Fruit fly (Drosophila melanogaster): ENCODE measurements around the gene CG6765.

CG6765 gene

DNA sequence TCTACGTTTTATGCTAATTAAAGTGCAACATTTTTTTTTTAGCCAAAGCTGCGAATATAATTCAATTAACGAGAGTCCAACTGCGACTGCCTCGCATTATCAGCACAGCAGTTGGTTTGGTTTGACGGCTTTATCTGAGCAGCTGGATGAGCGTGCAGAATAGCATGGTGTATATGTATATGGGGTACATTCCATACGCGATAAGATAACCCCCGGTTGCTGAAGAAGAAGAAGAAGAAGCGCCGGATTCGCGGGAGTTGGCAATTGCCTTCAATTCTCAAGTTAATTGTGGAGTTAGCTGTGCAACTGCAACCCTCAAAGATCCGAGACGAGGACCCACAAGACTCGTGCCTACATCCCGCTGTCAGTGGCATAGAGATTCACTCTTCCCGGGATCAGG is 32.9 kb downstream of the CG6765 start:
- no peak for TF ChIP-seq Dll (optimal IDR thresholded peaks at IDR 0.05)
- no peak for TF ChIP-seq usp (GFP tag; optimal IDR thresholded peaks at IDR 0.05)
- no peak for TF ChIP-seq psq (optimal IDR thresholded peaks at IDR 0.05)
- TF ChIP-seq pan (optimal IDR thresholded peaks at IDR 0.05) = no peak
- no peak for TF ChIP-seq CG8478 (optimal IDR thresholded peaks at IDR 0.05)
- no peak for TF ChIP-seq EcR (GFP tag; optimal IDR thresholded peaks at IDR 0.05)

DNA sequence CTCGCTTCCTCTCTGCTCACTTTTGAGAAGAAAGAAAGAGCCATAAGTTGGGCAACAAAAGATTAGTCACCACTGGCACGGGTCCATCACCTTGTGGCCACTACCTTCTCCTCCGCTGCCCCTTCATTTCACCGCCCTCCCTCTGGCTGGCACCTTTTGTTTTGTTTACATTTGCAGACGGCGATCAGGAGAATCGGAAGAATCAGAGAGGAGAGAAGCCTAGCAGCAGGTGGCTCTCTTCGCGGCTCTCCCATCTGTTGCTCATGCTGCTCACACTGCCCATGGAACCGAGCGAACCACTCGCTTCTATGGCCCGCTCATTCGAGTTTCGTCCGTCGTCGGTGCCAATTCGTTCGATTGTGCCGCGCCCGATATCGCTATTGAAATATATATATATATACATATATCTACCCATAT is 33.8 kb downstream of the CG6765 start:
- TF ChIP-seq EcR (GFP tag; optimal IDR thresholded peaks at IDR 0.05) (peak; percentile 44 to 60), CG8478 (optimal IDR thresholded peaks at IDR 0.05) (no peak)

DNA sequence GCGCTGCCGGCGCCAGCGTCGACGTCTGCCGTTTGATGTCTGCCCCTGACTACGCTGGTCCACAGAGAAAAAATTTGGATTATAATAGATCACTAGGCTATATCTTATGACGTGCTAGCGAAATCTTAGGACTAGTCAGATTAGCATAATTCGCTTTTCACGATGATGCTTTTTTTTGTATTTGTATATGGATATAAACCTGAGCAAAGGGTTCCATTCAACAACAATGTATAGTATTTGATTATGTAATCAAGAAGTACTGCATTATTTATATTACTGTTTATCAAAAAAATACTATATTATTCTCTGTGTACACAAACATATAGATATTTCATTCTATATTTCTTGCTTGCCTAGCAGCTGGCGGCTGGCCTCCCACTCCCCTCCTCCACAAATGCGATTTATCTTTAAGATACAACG is 34.5 kb downstream of the CG6765 start:
- no peak for TF ChIP-seq Dll (optimal IDR thresholded peaks at IDR 0.05)
- TF ChIP-seq psq (optimal IDR thresholded peaks at IDR 0.05) = no peak
- TF ChIP-seq pan (optimal IDR thresholded peaks at IDR 0.05) = no peak
- TF ChIP-seq CG8478 (optimal IDR thresholded peaks at IDR 0.05) = no peak
- TF ChIP-seq EcR (GFP tag; optimal IDR thresholded peaks at IDR 0.05) = no peak
- no peak for TF ChIP-seq usp (GFP tag; optimal IDR thresholded peaks at IDR 0.05)

DNA sequence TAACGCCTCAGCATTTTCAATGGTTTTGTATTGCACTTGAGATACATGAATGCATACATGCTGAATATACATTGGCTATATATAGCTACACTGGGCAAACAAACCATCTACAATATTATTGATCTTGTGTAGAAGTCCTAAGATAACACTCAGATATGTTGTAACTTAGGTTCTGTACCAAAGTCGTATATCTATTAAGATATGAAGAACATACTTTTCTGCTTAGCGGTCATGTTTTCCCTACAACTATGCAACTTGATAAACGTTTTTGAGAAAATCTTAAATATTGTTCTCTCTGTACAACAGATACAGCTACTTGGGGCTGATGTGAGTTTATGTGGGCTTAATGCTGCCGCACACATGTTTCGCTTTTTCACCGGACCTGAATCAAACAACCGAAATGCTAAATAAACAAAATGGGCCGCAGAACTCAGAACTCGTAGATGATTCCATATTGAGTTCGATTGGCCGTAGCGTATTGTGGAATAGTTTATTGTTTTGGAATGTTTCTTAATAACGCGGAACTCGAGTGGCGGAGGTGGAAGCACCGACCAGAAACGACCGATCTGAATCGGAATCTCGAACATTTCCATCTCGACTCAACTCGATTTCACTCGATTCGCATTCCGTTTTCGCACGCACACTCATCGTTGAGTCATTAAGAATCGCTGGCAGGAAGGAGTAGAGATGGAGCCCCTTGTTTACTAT is 36.8 kb downstream of the CG6765 start:
- TF ChIP-seq pan (optimal IDR thresholded peaks at IDR 0.05) (no peak), psq (optimal IDR thresholded peaks at IDR 0.05) (no peak), usp (GFP tag; optimal IDR thresholded peaks at IDR 0.05) (no peak), EcR (GFP tag; optimal IDR thresholded peaks at IDR 0.05) (no peak), CG8478 (optimal IDR thresholded peaks at IDR 0.05) (no peak), Dll (optimal IDR thresholded peaks at IDR 0.05) (no peak)

DNA sequence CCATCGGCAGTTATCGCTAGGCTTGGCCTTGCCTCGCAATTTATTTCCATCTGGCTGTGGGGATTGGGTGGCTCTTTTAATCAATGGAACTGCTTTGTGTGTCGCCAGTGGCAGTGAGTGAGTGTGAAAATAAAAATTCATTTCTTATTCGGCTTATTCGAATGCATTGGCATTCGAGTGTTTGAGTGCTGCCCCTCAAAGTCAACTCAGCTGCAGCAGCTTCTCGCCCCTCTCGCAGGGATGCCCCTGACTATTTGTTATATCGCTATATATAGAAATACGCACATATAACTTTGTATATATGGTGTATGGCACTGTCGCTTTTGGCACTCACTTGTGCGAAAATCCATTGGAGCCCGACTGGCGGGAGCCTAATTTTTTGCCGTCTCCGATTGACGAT is 38.3 kb downstream of the CG6765 start:
- TF ChIP-seq psq (optimal IDR thresholded peaks at IDR 0.05) = no peak
- no peak for TF ChIP-seq Dll (optimal IDR thresholded peaks at IDR 0.05)
- no peak for TF ChIP-seq EcR (GFP tag; optimal IDR thresholded peaks at IDR 0.05)
- TF ChIP-seq pan (optimal IDR thresholded peaks at IDR 0.05) = no peak
- no peak for TF ChIP-seq CG8478 (optimal IDR thresholded peaks at IDR 0.05)
- no peak for TF ChIP-seq usp (GFP tag; optimal IDR thresholded peaks at IDR 0.05)

DNA sequence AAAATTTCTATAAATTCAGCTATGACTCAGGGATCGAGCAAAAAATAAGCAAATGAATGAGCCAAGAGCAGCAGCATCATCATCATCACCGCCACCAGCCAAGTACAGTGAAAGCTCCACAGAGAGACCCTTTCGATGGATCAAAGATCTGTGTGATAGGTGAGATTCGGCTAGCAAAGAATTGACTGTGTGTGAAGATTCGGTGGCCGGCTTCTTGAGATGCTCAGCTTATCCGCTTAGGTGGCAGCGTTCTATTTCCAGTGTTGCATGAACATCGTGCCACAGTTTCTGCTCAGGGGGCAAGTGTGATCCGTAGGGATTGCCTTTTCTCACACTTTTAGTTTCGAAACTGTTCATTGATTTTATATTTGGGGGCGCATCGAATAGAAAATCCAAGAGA is 40.6 kb downstream of the CG6765 start:
- TF ChIP-seq Dll (optimal IDR thresholded peaks at IDR 0.05) (no peak), pan (optimal IDR thresholded peaks at IDR 0.05) (no peak), EcR (GFP tag; optimal IDR thresholded peaks at IDR 0.05) (no peak), usp (GFP tag; optimal IDR thresholded peaks at IDR 0.05) (no peak), CG8478 (optimal IDR thresholded peaks at IDR 0.05) (no peak), psq (optimal IDR thresholded peaks at IDR 0.05) (no peak)

DNA sequence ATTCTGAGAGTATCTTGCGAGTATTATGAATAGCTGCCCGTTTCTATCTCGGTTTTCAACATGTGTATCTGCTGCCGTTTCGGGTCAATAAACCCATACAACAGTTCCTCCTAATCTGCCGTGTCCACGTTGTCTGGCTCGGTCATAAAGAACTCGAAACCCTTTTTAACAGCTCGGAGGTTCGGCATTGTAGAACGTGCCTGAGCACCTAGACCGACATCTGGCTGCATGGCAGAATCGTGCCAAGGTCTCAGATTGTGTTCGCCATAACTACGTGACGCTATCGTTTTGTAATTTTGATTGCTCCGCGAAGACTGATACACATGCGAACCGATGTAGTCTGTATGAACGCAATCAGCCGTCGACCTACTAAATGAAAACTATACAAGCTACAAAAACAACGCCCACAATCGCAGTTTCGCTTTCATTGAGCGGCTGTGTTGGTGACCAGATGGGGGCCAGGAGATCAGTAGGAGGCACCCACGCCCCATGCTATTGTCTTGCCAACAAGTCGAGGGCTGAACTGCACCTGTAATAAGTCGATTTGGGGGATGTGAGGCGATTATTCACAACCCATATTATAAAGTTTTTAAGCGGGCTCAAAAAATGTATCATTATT is 41.6 kb downstream of the CG6765 start:
- no peak for TF ChIP-seq Dll (optimal IDR thresholded peaks at IDR 0.05)
- TF ChIP-seq usp (GFP tag; optimal IDR thresholded peaks at IDR 0.05) = no peak
- TF ChIP-seq psq (optimal IDR thresholded peaks at IDR 0.05) = no peak
- TF ChIP-seq EcR (GFP tag; optimal IDR thresholded peaks at IDR 0.05) = peak in 1 of 2 experiments; percentile 53
- TF ChIP-seq pan (optimal IDR thresholded peaks at IDR 0.05) = no peak

DNA sequence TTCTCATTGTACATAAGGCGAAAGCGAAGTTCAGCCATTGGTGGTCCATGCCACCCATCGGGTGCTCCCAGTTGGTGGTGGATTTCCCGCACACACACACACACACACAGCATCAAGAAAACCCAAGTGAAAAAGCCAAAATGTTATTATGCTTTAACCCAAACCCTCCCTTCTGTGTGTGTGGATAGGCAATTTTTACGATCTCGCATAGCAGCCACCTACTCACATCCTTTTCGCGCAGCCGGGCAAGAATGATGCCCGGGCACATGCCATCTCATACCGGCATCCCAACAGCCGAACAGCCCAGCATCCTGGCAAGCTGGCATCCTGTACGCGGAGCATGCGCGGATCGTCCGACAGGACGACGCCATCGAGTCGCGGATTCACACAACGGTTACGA is 44.5 kb downstream of the CG6765 start:
- TF ChIP-seq pan (optimal IDR thresholded peaks at IDR 0.05) (no peak), psq (optimal IDR thresholded peaks at IDR 0.05) (no peak), CG8478 (optimal IDR thresholded peaks at IDR 0.05) (no peak), Dll (optimal IDR thresholded peaks at IDR 0.05) (no peak), usp (GFP tag; optimal IDR thresholded peaks at IDR 0.05) (no peak), EcR (GFP tag; optimal IDR thresholded peaks at IDR 0.05) (no peak)

DNA sequence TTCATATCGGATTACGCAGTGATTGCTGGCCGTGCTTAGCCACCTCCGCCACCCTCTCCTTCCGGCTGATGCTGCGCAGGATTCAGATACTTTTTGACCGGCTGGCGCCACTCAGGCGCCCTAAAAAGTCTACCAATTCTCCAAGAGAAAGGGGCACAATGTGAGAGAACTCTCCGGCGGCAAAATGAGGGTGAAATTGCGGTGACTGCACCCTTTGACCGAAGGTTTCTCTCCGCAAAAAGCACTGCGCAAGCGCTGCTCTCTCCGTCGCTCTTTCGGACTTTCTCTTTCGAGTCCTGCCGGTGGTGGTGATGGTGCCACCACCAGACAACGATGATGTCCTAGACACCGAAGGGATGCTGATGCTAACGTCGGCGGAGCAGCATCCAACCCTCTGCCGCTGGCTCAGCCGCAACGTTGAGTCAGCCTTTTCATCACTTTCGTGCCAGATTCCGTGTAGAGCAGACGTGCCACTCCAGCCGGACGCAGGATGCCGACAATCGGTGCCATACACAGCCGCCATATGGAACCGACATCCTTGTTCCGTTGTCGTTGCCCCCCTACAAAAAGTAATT is 47.3 kb downstream of the CG6765 start:
- no peak for TF ChIP-seq usp (GFP tag; optimal IDR thresholded peaks at IDR 0.05)
- no peak for TF ChIP-seq EcR (GFP tag; optimal IDR thresholded peaks at IDR 0.05)
- TF ChIP-seq pan (optimal IDR thresholded peaks at IDR 0.05) = no peak
- TF ChIP-seq Dll (optimal IDR thresholded peaks at IDR 0.05) = no peak
- TF ChIP-seq CG8478 (optimal IDR thresholded peaks at IDR 0.05) = no peak
- TF ChIP-seq psq (optimal IDR thresholded peaks at IDR 0.05) = no peak

DNA sequence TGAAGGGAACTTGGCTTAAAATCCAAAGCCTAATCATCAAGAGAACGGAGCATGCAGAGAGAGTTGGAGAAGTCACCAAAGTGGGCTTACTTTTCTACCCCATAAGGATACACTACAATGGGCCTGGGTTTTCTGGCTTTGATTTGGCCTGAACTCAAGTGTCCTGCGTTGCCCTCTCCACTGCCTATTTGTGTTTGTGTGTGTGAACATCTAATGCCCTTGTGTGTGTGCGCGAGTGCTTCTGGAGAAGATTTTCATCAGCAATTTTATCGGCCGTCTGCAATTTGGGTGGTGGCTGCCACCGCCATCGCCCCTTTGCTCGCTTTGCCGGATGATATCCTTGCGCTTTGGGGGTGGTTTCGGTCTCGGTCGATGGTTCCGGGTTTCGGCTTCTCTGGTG is 48.1 kb downstream of the CG6765 start:
- TF ChIP-seq Dll (optimal IDR thresholded peaks at IDR 0.05) = no peak
- no peak for TF ChIP-seq CG8478 (optimal IDR thresholded peaks at IDR 0.05)
- no peak for TF ChIP-seq pan (optimal IDR thresholded peaks at IDR 0.05)
- TF ChIP-seq psq (optimal IDR thresholded peaks at IDR 0.05) = no peak
- TF ChIP-seq EcR (GFP tag; optimal IDR thresholded peaks at IDR 0.05) = no peak
- TF ChIP-seq usp (GFP tag; optimal IDR thresholded peaks at IDR 0.05) = no peak
